Fruit fly (Drosophila melanogaster) whole organism, wandering third instar larva: ENCODE measurements around the gene CG34328.

Source experiments
- CG9705 ChIP-seq: fragments of 200-800 bp; sonication (Bioruptor generic); optimal IDR thresholded peaks from 2 replicates; lab custom pipeline; 2018; ENCODE audit warnings: missing biosample characterization, mild to moderate bottlenecking, missing genetic modification characterization
- CrebA ChIP-seq: fragments of 200-800 bp; sonication (Bioruptor generic); optimal IDR thresholded peaks from 2 replicates; lab custom pipeline; 2016; ENCODE audit warnings: missing biosample characterization, mild to moderate bottlenecking, missing genetic modification characterization, borderline replicate concordance
- GATAd ChIP-seq: sonication (Bioruptor generic); optimal IDR thresholded peaks from 2 replicates; lab custom pipeline; 2016; ENCODE audit warnings: missing biosample characterization, missing genetic modification characterization
- HLH106 ChIP-seq: fragments of 200-800 bp; optimal IDR thresholded peaks from 3 replicates; lab custom pipeline; 2019; ENCODE audit warnings: missing biosample characterization, mild to moderate bottlenecking, missing genetic modification characterization, moderate library complexity
- Hnf4 ChIP-seq: fragments of 200-800 bp; sonication (Bioruptor generic); optimal IDR thresholded peaks from 2 replicates; lab custom pipeline; 2016; ENCODE audit warnings: missing biosample characterization, mild to moderate bottlenecking, missing genetic modification characterization
- Hr78 ChIP-seq: fragments of >200 bp; optimal IDR thresholded peaks from 2 replicates; lab custom pipeline; 2017; ENCODE audit warnings: missing biosample characterization, missing genetic modification characterization
- Hr83 ChIP-seq: fragments of 200-300 bp; sonication (Bioruptor generic); optimal IDR thresholded peaks from 2 replicates; lab custom pipeline; 2016; ENCODE audit warnings: missing biosample characterization, mild to moderate bottlenecking, missing genetic modification characterization, moderate library complexity; ENCODE audit not compliant: poor library complexity, severe bottlenecking
- Mio ChIP-seq: sonication (Bioruptor generic); optimal IDR thresholded peaks from 2 replicates; lab custom pipeline; 2016; ENCODE audit warnings: missing biosample characterization, missing genetic modification characterization
- Myc ChIP-seq: fragments of >200 bp; optimal IDR thresholded peaks from 2 replicates; lab custom pipeline; 2017
- N ChIP-seq: fragments of >200 bp; optimal IDR thresholded peaks from 2 replicates; lab custom pipeline; 2018; ENCODE audit warnings: missing biosample characterization, missing external identifiers, missing genetic modification characterization
- OdsH ChIP-seq: fragments of 200-800 bp; sonication (Bioruptor generic); optimal IDR thresholded peaks from 2 replicates; lab custom pipeline; 2016; ENCODE audit warnings: missing biosample characterization, mild to moderate bottlenecking, missing genetic modification characterization
- Rel ChIP-seq, 2 experiments: fragments of 200-800 bp; sonication (Bioruptor generic) in 1 of 2; optimal IDR thresholded peaks; 2 replicates in 1 of 2; 3 replicates in 1 of 2; lab custom pipeline; 2016 to 2019; ENCODE audit warnings: mild to moderate bottlenecking in 2 of 2, missing biosample characterization in 2 of 2, missing genetic modification characterization in 2 of 2, moderate library complexity in 1 of 2
- Sp1 ChIP-seq: fragments of 200-800 bp; sonication (Bioruptor generic); optimal IDR thresholded peaks from 3 replicates; lab custom pipeline; 2019; ENCODE audit warnings: missing biosample characterization, mild to moderate bottlenecking, missing genetic modification characterization, moderate library complexity
- Vsx2 ChIP-seq: fragments of 200-300, 225-300 bp; sonication (Bioruptor generic); optimal IDR thresholded peaks from 2 replicates; lab custom pipeline; 2018; ENCODE audit warnings: missing biosample characterization, missing genetic modification characterization; ENCODE audit not compliant: partially characterized antibody
- br ChIP-seq: fragments of 200-800 bp; sonication (Bioruptor generic); optimal IDR thresholded peaks from 2 replicates; lab custom pipeline; 2016; ENCODE audit warnings: missing biosample characterization, missing genetic modification characterization
- brk ChIP-seq: fragments of 200-800 bp; sonication (Bioruptor generic); optimal IDR thresholded peaks from 2 replicates; lab custom pipeline; 2016; ENCODE audit warnings: missing biosample characterization, mild to moderate bottlenecking, missing genetic modification characterization
- dl ChIP-seq, 2 experiments: fragments of 175-275, 200-275 bp in 1 of 2; fragments of 200-275 bp in 1 of 2; sonication (Bioruptor generic); optimal IDR thresholded peaks; lab custom pipeline; 2018; ENCODE audit warnings: mild to moderate bottlenecking in 2 of 2, missing biosample characterization in 2 of 2, missing genetic modification characterization in 2 of 2, moderate library complexity in 2 of 2; ENCODE audit not compliant: partially characterized antibody in 2 of 2, insufficient read depth in 1 of 2
- dmrt93B ChIP-seq: fragments of 200-800 bp; sonication (Bioruptor generic); optimal IDR thresholded peaks from 2 replicates; lab custom pipeline; 2018; ENCODE audit warnings: missing biosample characterization, mild to moderate bottlenecking, missing genetic modification characterization
- dsf ChIP-seq: sonication (Bioruptor generic); optimal IDR thresholded peaks from 2 replicates; lab custom pipeline; 2016; ENCODE audit warnings: missing biosample characterization, missing genetic modification characterization, borderline replicate concordance
- ey ChIP-seq: fragments of 200-800 bp; sonication (Bioruptor generic); optimal IDR thresholded peaks from 2 replicates; lab custom pipeline; 2016; ENCODE audit warnings: missing biosample characterization, missing genetic modification characterization
- foxo ChIP-seq, 2 experiments: fragments of 200-800 bp; sonication (Bioruptor generic); optimal IDR thresholded peaks; 2 replicates in 1 of 2; 3 replicates in 1 of 2; lab custom pipeline; 2016 to 2017; ENCODE audit warnings: missing biosample characterization in 2 of 2, missing genetic modification characterization in 2 of 2
- fru ChIP-seq: fragments of 200-800 bp; sonication (Bioruptor generic); optimal IDR thresholded peaks from 3 replicates; lab custom pipeline; 2016; ENCODE audit warnings: missing biosample characterization, mild to moderate bottlenecking, missing genetic modification characterization
- h ChIP-seq: fragments of 200-800 bp; sonication (Bioruptor generic); optimal IDR thresholded peaks from 3 replicates; lab custom pipeline; 2016; ENCODE audit warnings: missing biosample characterization, mild to moderate bottlenecking, missing genetic modification characterization
- jim ChIP-seq: fragments of 175-275, 200-325 bp; sonication (Bioruptor generic); optimal IDR thresholded peaks from 2 replicates; lab custom pipeline; 2016; ENCODE audit warnings: missing biosample characterization, mild to moderate bottlenecking, missing genetic modification characterization
- lola ChIP-seq: fragments of >200 bp; optimal IDR thresholded peaks from 2 replicates; lab custom pipeline; 2017; ENCODE audit warnings: missing biosample characterization, missing genetic modification characterization
- pan ChIP-seq: fragments of >200 bp; optimal IDR thresholded peaks from 2 replicates; lab custom pipeline; 2017
- psq ChIP-seq: fragments of 200-800 bp; sonication (Bioruptor generic); optimal IDR thresholded peaks from 3 replicates; lab custom pipeline; 2017; ENCODE audit warnings: missing biosample characterization, mild to moderate bottlenecking, missing genetic modification characterization, moderate library complexity
- rgr ChIP-seq: fragments of 200-800 bp; sonication (Bioruptor generic); optimal IDR thresholded peaks from 3 replicates; lab custom pipeline; 2016; ENCODE audit warnings: missing biosample characterization, mild to moderate bottlenecking, missing genetic modification characterization
- sv ChIP-seq: fragments of 200-800 bp; sonication (Bioruptor generic); optimal IDR thresholded peaks from 3 replicates; lab custom pipeline; 2016; ENCODE audit warnings: missing biosample characterization, missing genetic modification characterization
- tai ChIP-seq: sonication (Bioruptor generic); optimal IDR thresholded peaks from 2 replicates; lab custom pipeline; 2016; ENCODE audit warnings: missing biosample characterization, missing genetic modification characterization
- usp ChIP-seq: fragments of >200 bp; optimal IDR thresholded peaks from 2 replicates; lab custom pipeline; 2017; ENCODE audit warnings: missing biosample characterization, missing genetic modification characterization
- woc ChIP-seq: sonication (Bioruptor generic); optimal IDR thresholded peaks from 2 replicates; lab custom pipeline; 2016; ENCODE audit warnings: missing biosample characterization, mild to moderate bottlenecking, missing genetic modification characterization

Gene CG34328

DNA sequence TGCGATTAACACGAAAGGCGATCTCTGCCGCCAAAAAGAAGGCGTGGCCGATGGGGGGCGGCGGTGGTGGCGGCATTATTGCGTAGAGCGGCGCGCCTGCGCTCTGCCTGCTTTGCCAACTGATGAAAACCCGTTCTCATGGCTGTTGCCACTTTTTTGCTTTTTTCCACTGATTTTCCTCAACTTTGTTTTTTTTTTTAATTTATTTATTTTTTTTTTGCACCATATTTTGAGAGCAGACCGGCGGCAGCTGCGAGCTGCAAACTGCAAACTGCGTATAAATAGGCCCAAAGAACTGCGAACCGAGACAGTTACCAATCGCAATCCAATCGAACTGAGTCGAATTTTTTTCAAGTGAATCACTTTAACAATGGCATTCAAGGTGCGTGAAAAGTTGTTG, 22.2 kb upstream of the CG34328 start, which contains the start of gene CG42323:
Gene CG42323 (plus strand): TSS at position 302 of the 400 bp plus-strand sequence.
- TF ChIP-seq HLH106 (tag; lab: Kevin White, UChicago) = no peak
- TF ChIP-seq psq (GFP tag; lab: Kevin White, UChicago) = no peak
- TF ChIP-seq ey (GFP tag; lab: Kevin White, UChicago) = no peak
- no peak for TF ChIP-seq Sp1
- TF ChIP-seq lola (GFP tag; lab: Kevin White, UChicago) = no peak
- no peak for TF ChIP-seq fru (GFP tag; lab: Kevin White, UChicago)
- no peak for TF ChIP-seq br

DNA sequence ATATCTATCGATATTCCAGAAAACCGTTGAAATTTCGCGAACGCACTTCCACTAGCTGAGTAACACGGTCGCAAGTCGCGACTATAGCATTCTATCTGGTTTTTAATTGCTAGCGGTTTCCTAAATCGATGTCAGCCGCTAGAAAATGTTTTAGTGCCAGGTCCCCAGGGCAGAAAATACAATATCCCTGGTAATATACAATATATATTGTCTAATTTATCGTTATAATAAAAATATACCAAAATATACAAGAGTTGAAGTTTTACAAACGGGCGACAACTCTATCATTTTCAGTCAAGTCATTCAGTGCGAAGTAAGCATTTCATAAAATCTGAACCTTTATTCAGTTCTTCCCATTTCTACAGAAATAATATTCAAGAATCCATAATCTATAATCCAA, 15.2 kb upstream of the CG34328 start, which contains the start of gene CG15056:
Gene CG15056 (plus strand): TSS at position 301 of the 400 bp plus-strand sequence.
- TF ChIP-seq CG9705 (GFP tag; lab: Kevin White, UChicago) (no peak), CrebA (GFP tag; lab: Kevin White, UChicago) (no peak), lola (GFP tag; lab: Kevin White, UChicago) (no peak), pan (lab: Kevin White, UChicago) (no peak), dl (GFP tag; optimal IDR thresholded peaks at IDR 0.05; lab: Kevin White, UChicago; ENCODE audit: insufficient read depth in 1 of 2, partially characterized antibody in 2 of 2) (no peak), woc (GFP tag; lab: Kevin White, UChicago) (no peak), Hr78 (GFP tag; lab: Kevin White, UChicago) (no peak), Myc (lab: Kevin White, UChicago) (no peak), usp (GFP tag; lab: Kevin White, UChicago) (no peak), fru (GFP tag; lab: Kevin White, UChicago) (no peak), rgr (no peak)

DNA sequence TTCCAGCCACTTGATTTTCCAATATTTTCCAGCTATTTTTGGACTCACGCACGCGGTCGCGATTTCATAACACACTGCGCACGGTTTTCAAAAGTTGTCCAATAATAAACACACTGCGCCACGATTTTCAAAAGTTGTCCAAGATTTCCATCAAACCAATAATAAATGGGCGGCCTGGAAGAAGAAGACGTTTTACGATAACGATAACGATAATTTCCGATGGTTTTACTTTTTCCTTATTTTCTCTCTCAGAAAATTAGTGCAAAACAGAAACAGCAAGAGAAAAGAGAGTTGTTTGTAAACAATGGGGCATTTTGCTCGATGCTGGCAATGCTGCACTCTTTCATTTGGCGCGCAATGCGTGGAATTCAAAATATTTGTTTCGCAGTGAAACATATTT, 10.1 kb upstream of the CG34328 start, which contains the start of gene Nt5b:
Gene Nt5b (minus strand): TSS at position 207 of the 400 bp plus-strand sequence.
- TF ChIP-seq psq (GFP tag; lab: Kevin White, UChicago) (peak; percentile 33), tai (no peak), usp (GFP tag; lab: Kevin White, UChicago) (no peak), dsf (GFP tag; lab: Kevin White, UChicago) (no peak)

DNA sequence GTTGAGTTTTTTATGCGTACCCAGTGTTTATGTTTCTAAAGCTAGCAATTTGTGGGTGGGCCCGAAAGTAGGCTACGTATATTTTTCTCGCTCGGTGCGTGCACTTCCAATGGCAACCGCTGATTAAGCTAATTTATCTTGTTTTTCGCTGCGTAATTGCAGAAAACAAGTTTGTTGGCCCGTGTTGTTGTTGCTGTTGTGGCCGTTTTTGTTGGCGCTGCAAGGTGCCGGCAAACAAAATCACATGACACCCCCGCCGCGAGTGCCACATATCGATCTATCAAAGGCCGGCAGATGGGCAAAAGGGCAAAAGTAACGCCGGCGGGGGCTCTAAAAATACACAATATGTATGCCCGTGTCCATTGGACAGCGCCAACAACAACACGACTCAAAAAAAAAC, 9.6 kb upstream of the CG34328 start:
- TF ChIP-seq fru (GFP tag; lab: Kevin White, UChicago) (no peak), HLH106 (tag; lab: Kevin White, UChicago) (no peak), dmrt93B (GFP tag; lab: Kevin White, UChicago) (no peak), Rel (GFP tag; optimal IDR thresholded peaks at IDR 0.05; lab: Kevin White, UChicago) (no peak), Rel (tag; optimal IDR thresholded peaks at IDR 0.05; lab: Kevin White, UChicago) (peak; percentile 4), foxo (GFP tag; optimal IDR thresholded peaks at IDR 0.05; lab: Kevin White, UChicago) (no peak), Hr78 (GFP tag; lab: Kevin White, UChicago) (no peak), woc (GFP tag; lab: Kevin White, UChicago) (no peak), Sp1 (no peak), h (GFP tag; lab: Kevin White, UChicago) (no peak), rgr (no peak), pan (lab: Kevin White, UChicago) (no peak), lola (GFP tag; lab: Kevin White, UChicago) (no peak), ey (GFP tag; lab: Kevin White, UChicago) (no peak), jim (GFP tag; lab: Kevin White, UChicago) (no peak), Hr83 (GFP tag; lab: Kevin White, UChicago) (no peak), sv (no peak), CG9705 (GFP tag; lab: Kevin White, UChicago) (no peak), Myc (lab: Kevin White, UChicago) (peak; percentile 3), Vsx2 (GFP tag; lab: Kevin White, UChicago) (peak; percentile 85), Hnf4 (GFP tag; lab: Kevin White, UChicago) (no peak), N (peak; percentile 6), brk (no peak), OdsH (no peak), dl (GFP tag; optimal IDR thresholded peaks at IDR 0.05; lab: Kevin White, UChicago; ENCODE audit: insufficient read depth in 1 of 2, partially characterized antibody in 2 of 2) (no peak), Mio (GFP tag; lab: Kevin White, UChicago) (no peak), tai (no peak), GATAd (GFP tag; lab: Kevin White, UChicago) (no peak)
